Worm (Caenorhabditis elegans) whole organism, early embryonic: ENCODE results near the gene acr-25.

ENCODE experiments used
- B0310.2 ChIP-seq: sonication (generic microtip); optimal IDR thresholded peaks from 2 replicates; lab custom pipeline; 2016; ENCODE audit warnings: mild to moderate bottlenecking, missing genetic modification characterization, missing compliant biosample characterization
- F13C5.2 ChIP-seq: sonication (generic microtip); optimal IDR thresholded peaks from 2 replicates; lab custom pipeline; 2017; ENCODE audit warnings: mild to moderate bottlenecking, missing genetic modification characterization, inconsistent platforms, missing compliant biosample characterization
- aly-1 ChIP-seq: sonication (generic microtip); optimal IDR thresholded peaks from 2 replicates; lab custom pipeline; 2016; ENCODE audit warnings: missing genetic modification characterization, missing compliant biosample characterization
- ama-1 ChIP-seq: fragments of 150-350 bp; optimal IDR thresholded peaks from 2 replicates; lab custom pipeline; 2014
- ceh-13 ChIP-seq: fragments of 200-800 bp; sonication (Bioruptor generic); optimal IDR thresholded peaks from 2 replicates; lab custom pipeline; 2018; ENCODE audit warnings: mild to moderate bottlenecking, missing genetic modification characterization, missing compliant biosample characterization
- ceh-36 ChIP-seq: sonication (generic microtip); optimal IDR thresholded peaks from 2 replicates; lab custom pipeline; 2016; ENCODE audit warnings: missing genetic modification characterization, inconsistent platforms, missing compliant biosample characterization
- ets-7 ChIP-seq: sonication (generic microtip); optimal IDR thresholded peaks from 2 replicates; lab custom pipeline; 2016; ENCODE audit warnings: missing genotype, missing genetic modification characterization, missing compliant biosample characterization
- flt-1 ChIP-seq: fragments of 200-800 bp; sonication (Bioruptor generic); IDR thresholded peaks from 2 replicates; pipeline ENCODE4 v1.3.6; 2022; ENCODE audit warnings: missing genetic modification characterization, missing compliant biosample characterization
- hmbx-1 ChIP-seq: sonication (generic microtip); optimal IDR thresholded peaks from 2 replicates; lab custom pipeline; 2016; ENCODE audit warnings: mild to moderate bottlenecking, missing genetic modification characterization, missing compliant biosample characterization
- hmg-4 ChIP-seq: fragments of 200-800 bp; sonication (Bioruptor generic); optimal IDR thresholded peaks from 2 replicates; lab custom pipeline; 2018; ENCODE audit warnings: mild to moderate bottlenecking, missing genetic modification characterization, missing compliant biosample characterization
- hnd-1 ChIP-seq: sonication (generic microtip); optimal IDR thresholded peaks from 2 replicates; lab custom pipeline; 2016; ENCODE audit warnings: missing genetic modification characterization, missing compliant biosample characterization
- pes-1 ChIP-seq: fragments of 200-800 bp; sonication (Bioruptor generic); IDR thresholded peaks from 2 replicates; pipeline ENCODE4 v1.3.6; 2022; ENCODE audit warnings: missing genetic modification reagents, missing genetic modification characterization, missing compliant biosample characterization
- scrt-1 ChIP-seq: fragments of 200-800 bp; sonication (Bioruptor generic); IDR thresholded peaks from 2 replicates; pipeline ENCODE4 v1.3.6; 2022; ENCODE audit warnings: missing genetic modification characterization, missing compliant biosample characterization
- sea-1 ChIP-seq: fragments of 200-800 bp; sonication (Bioruptor generic); conservative IDR thresholded peaks from 2 replicates; pipeline ENCODE4 v1.3.6; 2022; ENCODE audit warnings: missing genetic modification characterization, missing compliant biosample characterization
- tbx-11 ChIP-seq: fragments of 200-800 bp; sonication (Bioruptor generic); IDR thresholded peaks from 2 replicates; pipeline ENCODE4 v1.3.6; 2022; ENCODE audit warnings: missing genetic modification characterization, missing compliant biosample characterization
- tbx-37 ChIP-seq: fragments of 200-800 bp; sonication (Bioruptor generic); conservative IDR thresholded peaks from 2 replicates; pipeline ENCODE4 v1.3.6; 2022; ENCODE audit warnings: missing genetic modification reagents, missing genetic modification characterization, missing compliant biosample characterization
- tra-4 ChIP-seq: sonication (generic microtip); optimal IDR thresholded peaks from 2 replicates; lab custom pipeline; 2017; ENCODE audit warnings: missing genetic modification characterization, missing compliant biosample characterization

Gene acr-25

DNA sequence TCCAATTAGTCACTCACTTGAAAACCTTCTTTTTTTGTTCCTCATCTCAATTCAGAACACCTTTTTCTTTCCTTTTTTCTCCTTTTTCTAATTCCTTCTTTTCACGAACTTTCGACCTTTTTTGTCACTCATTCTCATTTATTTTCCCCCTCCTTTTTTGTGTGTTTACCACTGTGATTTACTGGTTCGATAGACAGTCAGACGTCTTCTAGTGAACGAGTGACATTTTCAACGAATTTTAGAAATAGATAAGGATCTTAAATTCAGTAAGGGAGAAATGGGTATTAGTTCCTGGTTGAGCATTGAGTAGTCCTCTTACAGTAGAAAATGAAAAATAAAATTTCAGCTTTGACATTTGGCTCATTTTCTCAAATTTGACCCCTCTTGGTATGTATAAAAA lies 27.8 kb downstream of the acr-25 start:
- TF ChIP-seq ets-7 (tag; lab: Kevin White, UChicago) (no peak), ceh-36 (tag; lab: Kevin White, UChicago) (no peak), B0310.2 (tag; lab: Kevin White, UChicago) (no peak), hmg-4 (no peak), ceh-13 (GFP tag; lab: Kevin White, UChicago) (no peak), F13C5.2 (no peak)

DNA sequence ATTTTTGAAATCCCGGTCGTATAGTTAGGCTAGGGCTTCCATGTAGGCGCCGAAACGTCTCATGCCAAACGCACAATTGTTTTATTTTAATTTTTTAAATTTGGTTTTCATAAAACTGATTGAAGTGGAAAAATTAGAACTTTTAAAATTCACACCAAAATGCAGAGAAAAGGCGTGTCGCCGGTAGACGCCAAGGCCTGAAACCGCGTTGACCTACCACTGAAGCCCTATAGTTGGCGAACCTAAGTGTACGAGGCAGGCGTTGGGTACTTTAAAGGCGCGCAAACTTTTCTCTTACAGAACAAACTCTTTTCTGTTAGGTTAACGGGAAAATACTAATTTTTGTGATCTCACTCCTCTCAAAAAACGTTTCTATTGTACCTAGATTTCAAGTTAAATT lies 29.2 kb downstream of the acr-25 start, which contains the start of gene Y73B6BL.44:
TSS of gene Y73B6BL.44 (plus strand) at position 301 of the 400 bp plus-strand sequence.
- TF ChIP-seq tbx-37 (no peak), aly-1 (no peak), B0310.2 (tag; lab: Kevin White, UChicago) (no peak), hmg-4 (no peak), hnd-1 (tag; lab: Kevin White, UChicago) (no peak), F13C5.2 (no peak), ama-1 (no peak), sea-1 (no peak), scrt-1 (GFP tag; lab: Robert Waterston, UW) (no peak), ceh-13 (GFP tag; lab: Kevin White, UChicago) (no peak), flt-1 (GFP tag; lab: Robert Waterston, UW) (no peak), pes-1 (GFP tag; lab: Robert Waterston, UW) (no peak), hmbx-1 (tag; lab: Kevin White, UChicago) (no peak), tra-4 (tag; lab: Kevin White, UChicago) (no peak), ceh-36 (tag; lab: Kevin White, UChicago) (no peak), tbx-11 (GFP tag; lab: Robert Waterston, UW) (no peak), ets-7 (tag; lab: Kevin White, UChicago) (no peak)

DNA sequence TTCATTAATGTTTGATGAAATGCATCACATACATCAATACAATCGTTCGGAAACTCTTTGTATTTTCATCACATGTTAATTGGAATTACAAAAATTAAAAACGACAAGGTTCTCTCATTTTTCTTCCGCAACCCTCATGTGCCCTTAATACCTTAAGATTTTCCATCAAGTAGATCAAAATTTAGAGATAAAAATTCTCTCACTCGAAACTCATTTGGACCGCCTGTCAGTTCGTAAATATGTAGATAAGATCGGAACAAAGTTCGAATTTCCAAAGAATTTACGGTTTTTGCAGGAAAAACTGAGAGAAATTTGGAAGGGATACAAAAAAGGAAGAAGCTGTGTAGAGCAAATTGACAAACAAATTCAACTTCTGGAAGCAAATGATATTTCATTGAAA lies 32.0 kb downstream of the acr-25 start:
- TF ChIP-seq ets-7 (tag; lab: Kevin White, UChicago), result no peak
- TF ChIP-seq B0310.2 (tag; lab: Kevin White, UChicago), result no peak
- no peak for TF ChIP-seq hnd-1 (tag; lab: Kevin White, UChicago)

DNA sequence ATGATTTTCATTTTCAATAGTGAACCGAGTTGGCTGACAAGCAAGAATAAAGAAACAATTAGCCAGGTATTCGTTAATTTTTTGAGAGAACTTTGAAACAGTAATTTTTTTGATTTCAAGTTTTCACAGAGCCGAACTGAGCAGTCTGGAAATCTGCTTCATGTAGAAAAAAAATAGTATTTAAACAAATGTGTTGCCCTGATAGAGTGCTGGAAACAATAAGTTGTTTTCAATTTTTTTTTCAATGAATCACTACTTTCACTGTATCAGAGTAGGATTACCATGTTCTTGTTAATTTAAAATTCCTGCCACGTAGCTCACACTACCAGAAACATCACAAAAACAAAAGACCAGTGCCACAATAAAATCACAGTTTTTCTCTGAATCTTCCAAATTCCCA lies 36.3 kb downstream of the acr-25 start:
- no peak for TF ChIP-seq F13C5.2
- TF ChIP-seq ets-7 (tag; lab: Kevin White, UChicago), result no peak
- TF ChIP-seq ama-1, result no peak
- TF ChIP-seq scrt-1 (GFP tag; lab: Robert Waterston, UW), result no peak
- no peak for TF ChIP-seq ceh-36 (tag; lab: Kevin White, UChicago)
- no peak for TF ChIP-seq flt-1 (GFP tag; lab: Robert Waterston, UW)
- TF ChIP-seq hnd-1 (tag; lab: Kevin White, UChicago), result no peak
- TF ChIP-seq ceh-13 (GFP tag; lab: Kevin White, UChicago), result no peak
- no peak for TF ChIP-seq hmg-4
- TF ChIP-seq tbx-11 (GFP tag; lab: Robert Waterston, UW), result no peak
- TF ChIP-seq B0310.2 (tag; lab: Kevin White, UChicago), result no peak
- no peak for TF ChIP-seq sea-1
- no peak for TF ChIP-seq tra-4 (tag; lab: Kevin White, UChicago)
- TF ChIP-seq aly-1, result no peak
- no peak for TF ChIP-seq pes-1 (GFP tag; lab: Robert Waterston, UW)
- no peak for TF ChIP-seq tbx-37
- TF ChIP-seq hmbx-1 (tag; lab: Kevin White, UChicago), result no peak

DNA sequence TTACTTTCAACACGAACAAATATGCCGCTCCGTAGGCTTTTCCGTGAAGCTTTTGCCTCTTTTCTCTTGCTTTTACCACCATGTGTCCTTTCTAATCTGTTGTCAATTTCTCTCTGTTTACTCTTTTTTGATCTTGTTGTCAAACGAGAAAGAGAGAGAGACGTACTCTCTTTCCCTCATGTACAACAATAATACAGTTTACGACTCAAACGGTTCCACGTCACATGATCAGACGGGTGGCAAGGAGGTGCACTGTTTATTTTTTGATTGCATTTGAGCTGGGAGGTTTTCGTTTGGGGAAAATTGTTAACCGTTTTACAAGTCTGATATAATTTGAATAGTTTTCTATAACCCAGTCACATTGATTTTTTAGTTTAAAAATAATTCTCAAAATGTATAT lies 36.7 kb downstream of the acr-25 start:
- TF ChIP-seq tbx-37 (no peak), sea-1 (no peak), F13C5.2 (no peak), flt-1 (GFP tag; lab: Robert Waterston, UW) (no peak), hmg-4 (no peak), ceh-36 (tag; lab: Kevin White, UChicago) (no peak), scrt-1 (GFP tag; lab: Robert Waterston, UW) (no peak), hnd-1 (tag; lab: Kevin White, UChicago) (no peak), hmbx-1 (tag; lab: Kevin White, UChicago) (no peak), tra-4 (tag; lab: Kevin White, UChicago) (no peak)

DNA sequence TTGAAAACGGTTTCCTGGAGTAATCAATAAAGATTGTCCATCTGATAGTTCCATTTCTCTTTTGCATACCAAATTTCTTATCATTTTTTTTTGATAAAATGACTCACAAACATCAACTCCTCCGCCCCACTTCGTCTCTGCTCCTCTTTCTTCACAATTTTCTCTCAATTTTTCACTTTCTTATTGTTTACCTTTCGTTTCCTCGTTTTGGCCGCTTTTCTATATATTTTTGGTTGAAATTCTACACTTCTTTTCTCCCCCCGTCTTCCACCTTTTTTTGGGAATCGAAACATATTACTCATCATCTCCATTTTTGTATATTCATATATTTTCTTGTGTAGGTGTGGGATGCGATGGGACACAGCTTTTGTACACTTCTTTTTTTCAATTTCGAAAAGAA lies 38.6 kb downstream of the acr-25 start:
- no peak for TF ChIP-seq aly-1
- TF ChIP-seq hnd-1 (tag; lab: Kevin White, UChicago), result no peak
- no peak for TF ChIP-seq ets-7 (tag; lab: Kevin White, UChicago)
- no peak for TF ChIP-seq flt-1 (GFP tag; lab: Robert Waterston, UW)
- TF ChIP-seq pes-1 (GFP tag; lab: Robert Waterston, UW), result no peak
- no peak for TF ChIP-seq ceh-13 (GFP tag; lab: Kevin White, UChicago)
- no peak for TF ChIP-seq B0310.2 (tag; lab: Kevin White, UChicago)
- no peak for TF ChIP-seq ceh-36 (tag; lab: Kevin White, UChicago)
- no peak for TF ChIP-seq F13C5.2
- no peak for TF ChIP-seq hmg-4

DNA sequence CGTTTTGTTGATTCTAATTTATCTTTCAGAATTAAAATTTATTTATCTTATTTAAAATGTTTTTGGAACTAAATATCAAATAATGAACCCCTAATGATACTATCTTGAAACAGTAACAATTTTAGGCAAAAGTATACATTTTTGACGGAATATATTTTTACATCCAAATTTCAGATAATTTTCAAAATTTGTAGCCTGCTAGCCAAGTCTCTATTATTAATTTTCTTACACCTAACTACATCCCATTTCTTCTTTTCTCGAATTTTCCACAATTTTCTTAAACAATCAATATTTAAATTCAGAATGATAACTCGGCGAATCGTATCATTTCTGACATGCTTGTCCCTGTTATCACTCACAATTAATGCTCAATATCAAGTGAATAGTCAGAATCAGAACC lies 42.3 kb downstream of the acr-25 start, which contains the start of gene pqn-89:
TSS of gene pqn-89 (plus strand) at position 301 of the 400 bp plus-strand sequence.
- no peak for TF ChIP-seq flt-1 (GFP tag; lab: Robert Waterston, UW)
- TF ChIP-seq ceh-36 (tag; lab: Kevin White, UChicago), result no peak
- TF ChIP-seq tbx-11 (GFP tag; lab: Robert Waterston, UW), result no peak
- no peak for TF ChIP-seq sea-1
- no peak for TF ChIP-seq B0310.2 (tag; lab: Kevin White, UChicago)
- TF ChIP-seq scrt-1 (GFP tag; lab: Robert Waterston, UW), result no peak
- no peak for TF ChIP-seq tbx-37
- TF ChIP-seq hnd-1 (tag; lab: Kevin White, UChicago), result no peak
- TF ChIP-seq ets-7 (tag; lab: Kevin White, UChicago), result no peak
- TF ChIP-seq tra-4 (tag; lab: Kevin White, UChicago), result no peak
- TF ChIP-seq ama-1, result no peak
- TF ChIP-seq hmbx-1 (tag; lab: Kevin White, UChicago), result no peak

DNA sequence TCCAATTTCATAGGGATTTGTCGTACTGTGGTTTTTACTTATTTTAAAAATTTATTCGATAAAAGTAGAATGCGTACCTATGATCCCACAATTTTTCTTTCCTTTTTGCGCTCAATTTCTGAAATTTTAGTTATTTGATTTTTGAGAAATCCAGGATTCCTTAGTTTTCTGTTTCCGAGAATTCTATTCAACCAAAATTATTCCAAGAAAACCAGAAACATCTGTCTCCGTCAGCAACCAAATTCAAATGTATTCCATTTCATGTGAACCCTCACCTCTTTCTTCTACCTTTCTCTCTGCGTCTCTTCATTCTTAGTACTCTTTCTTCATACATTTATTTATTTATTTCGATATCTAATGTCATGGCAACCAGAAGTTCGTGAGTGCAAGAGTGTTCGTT lies 47.7 kb downstream of the acr-25 start:
- TF ChIP-seq F13C5.2 (no peak), hnd-1 (tag; lab: Kevin White, UChicago) (no peak), hmbx-1 (tag; lab: Kevin White, UChicago) (no peak), ama-1 (no peak), B0310.2 (tag; lab: Kevin White, UChicago) (no peak), sea-1 (no peak)
